Worm (Caenorhabditis elegans) whole organism, early embryonic: Measurements from ENCODE around the gene ins-34.

ENCODE experiments used
- B0310.2 ChIP-seq: sonication (generic microtip); optimal IDR thresholded peaks from 2 replicates; lab custom pipeline; 2016; ENCODE audit warnings: mild to moderate bottlenecking, missing genetic modification characterization, missing compliant biosample characterization
- F13C5.2 ChIP-seq: sonication (generic microtip); optimal IDR thresholded peaks from 2 replicates; lab custom pipeline; 2017; ENCODE audit warnings: mild to moderate bottlenecking, missing genetic modification characterization, inconsistent platforms, missing compliant biosample characterization
- ama-1 ChIP-seq: fragments of 150-350 bp; optimal IDR thresholded peaks from 2 replicates; lab custom pipeline; 2014
- ceh-36 ChIP-seq: sonication (generic microtip); optimal IDR thresholded peaks from 2 replicates; lab custom pipeline; 2016; ENCODE audit warnings: missing genetic modification characterization, inconsistent platforms, missing compliant biosample characterization
- hmbx-1 ChIP-seq: sonication (generic microtip); optimal IDR thresholded peaks from 2 replicates; lab custom pipeline; 2016; ENCODE audit warnings: mild to moderate bottlenecking, missing genetic modification characterization, missing compliant biosample characterization
- pes-1 ChIP-seq: fragments of 200-800 bp; sonication (Bioruptor generic); IDR thresholded peaks from 2 replicates; pipeline ENCODE4 v1.3.6; 2022; ENCODE audit warnings: missing genetic modification reagents, missing genetic modification characterization, missing compliant biosample characterization
- tbx-11 ChIP-seq: fragments of 200-800 bp; sonication (Bioruptor generic); IDR thresholded peaks from 2 replicates; pipeline ENCODE4 v1.3.6; 2022; ENCODE audit warnings: missing genetic modification characterization, missing compliant biosample characterization

DNA sequence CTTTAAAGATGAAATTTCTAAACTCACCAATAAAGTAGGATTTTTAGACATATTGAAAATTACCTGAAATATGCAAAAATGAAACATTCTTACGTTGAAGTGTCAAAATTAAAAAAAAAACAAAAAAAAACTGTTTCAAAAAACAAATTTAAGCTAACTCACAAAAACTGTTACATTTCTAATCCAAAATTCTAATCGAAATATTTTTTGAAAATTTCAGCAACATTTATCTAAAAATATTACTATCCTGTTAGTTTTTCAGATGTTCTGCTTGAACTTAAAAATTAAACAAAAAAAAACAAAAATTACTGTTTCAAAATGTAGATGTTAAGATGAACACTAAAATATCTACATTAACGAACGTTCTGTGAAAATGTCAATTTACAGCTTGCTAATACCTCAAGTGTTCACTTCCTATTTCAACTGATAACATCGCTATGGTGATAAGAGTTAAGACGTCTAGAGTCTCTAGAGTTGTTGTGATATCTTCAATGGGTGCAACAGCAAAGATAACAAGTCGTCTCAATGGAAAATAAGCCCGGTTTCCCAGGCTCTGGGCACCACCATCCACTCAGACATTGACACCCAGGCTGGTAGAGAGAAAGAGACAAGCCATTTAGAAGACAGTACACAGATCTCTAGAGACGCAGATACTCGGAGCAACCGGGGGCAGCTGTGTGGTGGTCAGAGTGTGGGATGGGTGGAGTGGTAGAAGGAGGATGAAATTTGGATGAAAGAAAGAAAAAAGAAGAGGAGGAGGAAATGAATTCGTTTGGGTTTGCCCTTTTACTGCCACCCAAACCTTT lies 21.6 kb downstream of the ins-34 start, which contains the start of gene H12I19.115:
- no peak for TF ChIP-seq tbx-11 (GFP tag; lab: Robert Waterston, UW)
- TF ChIP-seq ceh-36 (tag; lab: Kevin White, UChicago) = no peak
- TF ChIP-seq B0310.2 (tag; lab: Kevin White, UChicago) = no peak
- TF ChIP-seq ama-1 = no peak
- no peak for TF ChIP-seq pes-1 (GFP tag; lab: Robert Waterston, UW)
- peak; percentile 13 for TF ChIP-seq F13C5.2 (tag; lab: Kevin White, UChicago)
- no peak for TF ChIP-seq hmbx-1 (tag; lab: Kevin White, UChicago)
